Fruit fly (Drosophila melanogaster) whole organism, prepupa: ENCODE measurements around the gene CG5853.

Source experiments
- Blimp-1 ChIP-seq: fragments of 200-800 bp; sonication (Bioruptor generic); optimal IDR thresholded peaks from 3 replicates; lab custom pipeline; 2017; ENCODE audit warnings: missing biosample characterization, missing genetic modification characterization, mild to moderate bottlenecking, moderate library complexity, missing genetic modification reagents
- CG10631 ChIP-seq: fragments of 200-800 bp; sonication (Bioruptor generic); optimal IDR thresholded peaks from 2 replicates; lab custom pipeline; 2016; ENCODE audit warnings: missing biosample characterization, missing genetic modification characterization
- CG10669 ChIP-seq: fragments of 200-800 bp; sonication (Bioruptor generic); optimal IDR thresholded peaks from 3 replicates; lab custom pipeline; 2018; ENCODE audit warnings: missing biosample characterization, mild to moderate bottlenecking, missing genetic modification characterization, moderate library complexity
- CG11294 ChIP-seq: fragments of 200-800 bp; sonication (Bioruptor generic); IDR thresholded peaks from 2 replicates; pipeline ENCODE4 v1.3.6; 2022; ENCODE audit warnings: missing biosample characterization, missing genetic modification characterization
- CG11762 ChIP-seq: fragments of 200-800 bp; sonication (Bioruptor generic); optimal IDR thresholded peaks from 3 replicates; lab custom pipeline; 2016; ENCODE audit warnings: missing biosample characterization, missing genetic modification characterization; ENCODE audit not compliant: insufficient read depth
- CG11902 ChIP-seq: fragments of 200-800 bp; sonication (Bioruptor generic); optimal IDR thresholded peaks from 3 replicates; lab custom pipeline; 2016; ENCODE audit warnings: missing biosample characterization, missing genetic modification characterization
- CG15336 ChIP-seq: fragments of 200-800 bp; sonication (Bioruptor generic); IDR thresholded peaks from 2 replicates; pipeline ENCODE4 v1.3.6; 2022; ENCODE audit warnings: missing biosample characterization, missing genetic modification characterization
- CG16779 ChIP-seq: fragments of 200-800 bp; sonication (Bioruptor generic); optimal IDR thresholded peaks from 3 replicates; lab custom pipeline; 2017; ENCODE audit warnings: missing biosample characterization, mild to moderate bottlenecking, missing genetic modification characterization
- CG3032 ChIP-seq: fragments of 200-800 bp; optimal IDR thresholded peaks from 2 replicates; lab custom pipeline; 2019; ENCODE audit warnings: missing biosample characterization, mild to moderate bottlenecking, missing genetic modification characterization, moderate library complexity
- CG31627 ChIP-seq: fragments of 200-800 bp; sonication (Bioruptor generic); optimal IDR thresholded peaks from 3 replicates; lab custom pipeline; 2016; ENCODE audit warnings: missing biosample characterization, missing genetic modification characterization
- CG32006 ChIP-seq: fragments of 200-800 bp; sonication (Bioruptor generic); optimal IDR thresholded peaks from 3 replicates; lab custom pipeline; 2017; ENCODE audit warnings: missing biosample characterization, mild to moderate bottlenecking, missing genetic modification characterization
- CG34406 ChIP-seq: fragments of 200-800 bp; sonication (Bioruptor generic); optimal IDR thresholded peaks from 3 replicates; lab custom pipeline; 2016; ENCODE audit warnings: missing biosample characterization, missing genetic modification characterization
- CG3919 ChIP-seq: fragments of 200-800 bp; sonication (Bioruptor generic); optimal IDR thresholded peaks from 3 replicates; lab custom pipeline; 2016; ENCODE audit warnings: missing biosample characterization, missing genetic modification characterization
- CG4318 ChIP-seq: fragments of 200-800 bp; sonication (Bioruptor generic); optimal IDR thresholded peaks from 3 replicates; lab custom pipeline; 2017; ENCODE audit warnings: missing biosample characterization, mild to moderate bottlenecking, missing genetic modification characterization
- CG6163 ChIP-seq: fragments of 200-800 bp; sonication (Bioruptor generic); IDR thresholded peaks from 3 replicates; pipeline ENCODE4 v1.3.6; 2022; ENCODE audit warnings: missing biosample characterization, missing genetic modification characterization
- CG6276 ChIP-seq: fragments of 200-800 bp; sonication (Bioruptor generic); optimal IDR thresholded peaks from 2 replicates; lab custom pipeline; 2017; ENCODE audit warnings: missing biosample characterization, mild to moderate bottlenecking, missing genetic modification characterization
- CG6792 ChIP-seq: fragments of 200-800 bp; sonication (Bioruptor generic); optimal IDR thresholded peaks from 3 replicates; lab custom pipeline; 2016; ENCODE audit warnings: missing biosample characterization, missing genetic modification characterization
- CG6808 ChIP-seq: fragments of 200-800 bp; sonication (Bioruptor generic); optimal IDR thresholded peaks from 3 replicates; lab custom pipeline; 2017; ENCODE audit warnings: missing biosample characterization, missing genetic modification characterization, mild to moderate bottlenecking, moderate library complexity, missing genetic modification reagents
- CG6854 ChIP-seq: fragments of 200-800 bp; sonication (Bioruptor generic); optimal IDR thresholded peaks from 2 replicates; lab custom pipeline; 2017; ENCODE audit warnings: missing biosample characterization, mild to moderate bottlenecking, missing genetic modification characterization
- CG7368 ChIP-seq: fragments of 200-800 bp; sonication (Bioruptor generic); optimal IDR thresholded peaks from 3 replicates; lab custom pipeline; 2016; ENCODE audit warnings: missing biosample characterization, missing genetic modification characterization
- CG8119 ChIP-seq: fragments of 200-800 bp; sonication (Bioruptor generic); IDR thresholded peaks from 3 replicates; pipeline ENCODE4 v1.3.6; 2022; ENCODE audit warnings: missing biosample characterization, missing genetic modification characterization
- CG8319 ChIP-seq: fragments of 200-800 bp; sonication (Bioruptor generic); optimal IDR thresholded peaks from 3 replicates; lab custom pipeline; 2016; ENCODE audit warnings: missing biosample characterization, missing genetic modification characterization
- CG8632 ChIP-seq: fragments of 200-800 bp; sonication (Bioruptor generic); optimal IDR thresholded peaks from 3 replicates; lab custom pipeline; 2016; ENCODE audit warnings: missing biosample characterization, missing genetic modification characterization
- Eip75B ChIP-seq: fragments of 200-800 bp; sonication (Bioruptor generic); optimal IDR thresholded peaks from 3 replicates; lab custom pipeline; 2016; ENCODE audit warnings: missing biosample characterization, missing genetic modification characterization
- Eip93F ChIP-seq: fragments of 200-800 bp; sonication (Bioruptor generic); optimal IDR thresholded peaks from 2 replicates; lab custom pipeline; 2016; ENCODE audit warnings: missing biosample characterization, mild to moderate bottlenecking, missing genetic modification characterization
- Ets21C ChIP-seq: fragments of 200-800 bp; sonication (Bioruptor generic); optimal IDR thresholded peaks from 3 replicates; lab custom pipeline; 2016; ENCODE audit warnings: missing biosample characterization, missing genetic modification characterization
- Ets96B ChIP-seq: fragments of 200-800 bp; optimal IDR thresholded peaks from 2 replicates; lab custom pipeline; 2019; ENCODE audit warnings: missing biosample characterization, mild to moderate bottlenecking, missing genetic modification characterization, moderate library complexity
- Gug ChIP-seq: fragments of 200-800 bp; sonication (Bioruptor generic); IDR thresholded peaks from 2 replicates; pipeline ENCODE4 v1.3.6; 2022; ENCODE audit warnings: missing biosample characterization, missing genetic modification characterization
- Hr38 ChIP-seq: sonication (Bioruptor generic); optimal IDR thresholded peaks from 2 replicates; lab custom pipeline; 2016; ENCODE audit warnings: missing biosample characterization, missing genetic modification characterization
- Hr39 ChIP-seq: fragments of 200-800 bp; sonication (Bioruptor generic); optimal IDR thresholded peaks from 2 replicates; lab custom pipeline; 2016; ENCODE audit warnings: missing biosample characterization, missing genetic modification characterization
- Lpt ChIP-seq: fragments of 200-800 bp; sonication (Bioruptor generic); optimal IDR thresholded peaks from 3 replicates; lab custom pipeline; 2016; ENCODE audit warnings: missing biosample characterization, missing genetic modification characterization
- Met ChIP-seq: fragments of 200-800 bp; sonication (Bioruptor generic); optimal IDR thresholded peaks from 3 replicates; lab custom pipeline; 2016; ENCODE audit warnings: missing biosample characterization, missing genetic modification characterization
- OdsH ChIP-seq: fragments of 200-800 bp; sonication (Bioruptor generic); optimal IDR thresholded peaks from 3 replicates; lab custom pipeline; 2016; ENCODE audit warnings: missing biosample characterization, missing genetic modification characterization
- Smox ChIP-seq: fragments of 200-800 bp; sonication (Bioruptor generic); optimal IDR thresholded peaks from 3 replicates; lab custom pipeline; 2016; ENCODE audit warnings: missing biosample characterization, missing genetic modification characterization
- Sox102F ChIP-seq: fragments of 200-800 bp; sonication (Bioruptor generic); optimal IDR thresholded peaks from 2 replicates; lab custom pipeline; 2016; ENCODE audit warnings: missing biosample characterization, mild to moderate bottlenecking, missing genetic modification characterization
- Sox14 ChIP-seq: fragments of 200-800 bp; sonication (Bioruptor generic); optimal IDR thresholded peaks from 3 replicates; lab custom pipeline; 2016; ENCODE audit warnings: missing biosample characterization, missing genetic modification characterization
- achi ChIP-seq: fragments of 200-800 bp; sonication (Bioruptor generic); optimal IDR thresholded peaks from 3 replicates; lab custom pipeline; 2016; ENCODE audit warnings: missing biosample characterization, missing genetic modification characterization
- acj6 ChIP-seq: fragments of 200-800 bp; sonication (Bioruptor generic); optimal IDR thresholded peaks from 3 replicates; lab custom pipeline; 2016; ENCODE audit warnings: missing biosample characterization, missing genetic modification characterization
- cyc ChIP-seq: fragments of 200-800 bp; sonication (Bioruptor generic); optimal IDR thresholded peaks from 3 replicates; lab custom pipeline; 2016; ENCODE audit warnings: missing biosample characterization, missing genetic modification characterization
- dac ChIP-seq: fragments of 200-800 bp; sonication (Bioruptor generic); optimal IDR thresholded peaks from 2 replicates; lab custom pipeline; 2017; ENCODE audit warnings: missing biosample characterization, mild to moderate bottlenecking, missing genetic modification characterization
- dsx ChIP-seq: fragments of 200-800 bp; optimal IDR thresholded peaks from 3 replicates; lab custom pipeline; 2019; ENCODE audit warnings: missing biosample characterization, mild to moderate bottlenecking, missing genetic modification characterization, moderate library complexity; ENCODE audit not compliant: poor library complexity, severe bottlenecking
- eg ChIP-seq: fragments of 200-800 bp; sonication (Bioruptor generic); IDR thresholded peaks from 3 replicates; pipeline ENCODE4 v1.3.6; 2022; ENCODE audit warnings: missing biosample characterization, missing genetic modification characterization
- esn ChIP-seq: fragments of 200-800 bp; sonication (Bioruptor generic); optimal IDR thresholded peaks from 2 replicates; lab custom pipeline; 2016; ENCODE audit warnings: missing biosample characterization, mild to moderate bottlenecking, missing genetic modification characterization, moderate library complexity
- fd85E ChIP-seq: fragments of 200-800 bp; sonication (Bioruptor generic); optimal IDR thresholded peaks from 3 replicates; lab custom pipeline; 2016; ENCODE audit warnings: missing biosample characterization, missing genetic modification characterization
- fkh ChIP-seq: fragments of 200-800 bp; sonication (Bioruptor generic); optimal IDR thresholded peaks from 3 replicates; lab custom pipeline; 2017; ENCODE audit warnings: missing biosample characterization, mild to moderate bottlenecking, missing genetic modification characterization, moderate library complexity
- lz ChIP-seq: fragments of 200-800 bp; sonication (Bioruptor generic); optimal IDR thresholded peaks from 3 replicates; lab custom pipeline; 2016; ENCODE audit warnings: missing biosample characterization, missing genetic modification characterization
- net ChIP-seq: fragments of 200-800 bp; sonication (Bioruptor generic); optimal IDR thresholded peaks from 3 replicates; lab custom pipeline; 2016; ENCODE audit warnings: missing biosample characterization, missing genetic modification characterization
- pdm3 ChIP-seq: fragments of 200-800 bp; sonication (Bioruptor generic); optimal IDR thresholded peaks from 3 replicates; lab custom pipeline; 2016; ENCODE audit warnings: missing biosample characterization, missing genetic modification characterization
- salr ChIP-seq, 2 experiments: fragments of 200-800 bp; sonication (Bioruptor generic); optimal IDR thresholded peaks; 3 replicates each; lab custom pipeline; 2016 to 2018; ENCODE audit warnings: missing biosample characterization in 2 of 2, missing genetic modification characterization in 2 of 2, mild to moderate bottlenecking in 1 of 2
- spab ChIP-seq: fragments of 200-800 bp; sonication (Bioruptor generic); optimal IDR thresholded peaks from 2 replicates; lab custom pipeline; 2017; ENCODE audit warnings: missing biosample characterization, mild to moderate bottlenecking, missing genetic modification characterization, missing genetic modification reagents
- svp ChIP-seq: fragments of 200-800 bp; sonication (Bioruptor generic); peaks from one replicate; lab custom pipeline; 2016; ENCODE audit warnings: missing biosample characterization, missing genetic modification characterization
- topi ChIP-seq: fragments of 200-800 bp; sonication (Bioruptor generic); optimal IDR thresholded peaks from 3 replicates; lab custom pipeline; 2016; ENCODE audit warnings: missing biosample characterization, missing genetic modification characterization

The CG5853 gene

DNA sequence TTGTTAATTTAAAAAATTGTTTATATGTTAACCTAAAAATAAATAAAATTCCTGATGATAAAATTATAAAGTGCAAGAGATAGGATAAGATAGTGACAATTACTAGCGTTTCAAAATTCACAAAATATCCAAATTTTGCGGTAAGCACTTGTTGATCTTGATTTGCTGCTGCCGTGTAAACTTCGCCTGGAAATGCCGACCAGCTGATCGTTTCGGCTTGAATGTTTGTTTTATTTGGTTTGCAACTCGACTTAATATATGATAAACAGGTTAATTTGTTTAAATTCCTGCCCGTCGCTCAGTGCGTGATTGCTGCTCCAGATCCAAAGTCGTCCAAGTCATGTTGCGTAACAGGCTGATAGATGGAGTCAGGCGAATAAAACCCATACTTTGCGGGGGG lies 26.0 kb downstream of the CG5853 start, which contains the start of gene CG4592:
Gene CG4592, plus strand, starts transcription at position 233 of the 400 bp plus-strand sequence.
- peak; percentile 72 for TF ChIP-seq CG34406 (GFP tag; lab: Kevin White, UChicago)
- peak; percentile 85 for TF ChIP-seq eg (GFP tag; lab: Robert Waterston, UW)
- peak; percentile 82 for TF ChIP-seq Met
- TF ChIP-seq fkh (GFP tag; lab: Kevin White, UChicago): peak; percentile 97
- TF ChIP-seq Eip93F: peak; percentile 72
- TF ChIP-seq CG6854 (GFP tag; lab: Kevin White, UChicago): no peak
- TF ChIP-seq Eip75B: peak; percentile 83
- TF ChIP-seq topi: peak; percentile 76
- peak; percentile 5 for TF ChIP-seq CG8319 (GFP tag; lab: Kevin White, UChicago)
- TF ChIP-seq dsx (GFP tag; lab: Kevin White, UChicago): peak; percentile 63
- TF ChIP-seq Smox (GFP tag; lab: Kevin White, UChicago): peak; percentile 81
- peak; percentile 77 for TF ChIP-seq achi
- peak; percentile 72 for TF ChIP-seq CG3032 (tag; lab: Kevin White, UChicago)
- TF ChIP-seq pdm3 (GFP tag; lab: Kevin White, UChicago): no peak
- peak; percentile 50 for TF ChIP-seq CG7368 (GFP tag; lab: Kevin White, UChicago)
- peak; percentile 44 for TF ChIP-seq Lpt (GFP tag; lab: Kevin White, UChicago)
- peak; percentile 70 for TF ChIP-seq CG8632
- no peak for TF ChIP-seq Ets96B
- TF ChIP-seq CG6792 (GFP tag; lab: Kevin White, UChicago): peak; percentile 69
- no peak for TF ChIP-seq Ets21C (GFP tag; lab: Kevin White, UChicago)
- no peak for TF ChIP-seq CG10669 (GFP tag; lab: Kevin White, UChicago)
- peak; percentile 13; the same call in 1 of the 2 replicates for TF ChIP-seq CG11294 (GFP tag; lab: Robert Waterston, UW)
- TF ChIP-seq dac (GFP tag; lab: Kevin White, UChicago): no peak
- TF ChIP-seq esn: peak; percentile 86
- peak; percentile 60 for TF ChIP-seq CG6276 (GFP tag; lab: Kevin White, UChicago)
- peak; percentile 8 for TF ChIP-seq CG11902
- peak; percentile 40 for TF ChIP-seq CG16779 (tag; lab: Kevin White, UChicago)
- peak; percentile 82 for TF ChIP-seq CG3919 (GFP tag; lab: Kevin White, UChicago)
- TF ChIP-seq CG8119: peak; percentile 73
- TF ChIP-seq CG32006 (GFP tag; lab: Kevin White, UChicago): peak; percentile 75
- TF ChIP-seq CG31627: peak; percentile 70
- TF ChIP-seq Gug (GFP tag; lab: Robert Waterston, UW): peak; percentile 31; the same call in 1 of the 2 replicates
- peak; percentile 84 for TF ChIP-seq CG6163 (GFP tag; lab: Robert Waterston, UW)
- peak; percentile 29 for TF ChIP-seq CG11762 (GFP tag; lab: Kevin White, UChicago)
- peak; percentile 74 for TF ChIP-seq Sox14 (GFP tag; lab: Kevin White, UChicago)
- peak; percentile 44 for TF ChIP-seq spab (GFP tag; lab: Kevin White, UChicago)
- peak; percentile 77 for TF ChIP-seq net (GFP tag; lab: Kevin White, UChicago)
- peak; percentile 69 for TF ChIP-seq cyc (GFP tag; lab: Kevin White, UChicago)
- TF ChIP-seq OdsH (GFP tag; lab: Kevin White, UChicago): no peak
- no peak for TF ChIP-seq Hr38 (GFP tag; lab: Kevin White, UChicago)
- peak; percentile 53 for TF ChIP-seq CG10631 (GFP tag; lab: Kevin White, UChicago)
- peak; percentile 74 for TF ChIP-seq Hr39
- peak; percentile 84 for TF ChIP-seq svp (GFP tag; lab: Kevin White, UChicago)
- peak; percentile 82 for TF ChIP-seq Sox102F
- TF ChIP-seq acj6 (GFP tag; lab: Kevin White, UChicago): peak; percentile 84
- peak; percentile 75 for TF ChIP-seq lz
- peak; percentile 28 for TF ChIP-seq CG4318 (GFP tag; lab: Kevin White, UChicago)
- peak; percentile 36 for TF ChIP-seq Blimp-1 (GFP tag; lab: Kevin White, UChicago)
- TF ChIP-seq fd85E (GFP tag; lab: Kevin White, UChicago): no peak
- TF ChIP-seq CG15336: peak; percentile 83
- peak in 1 of 2 experiments; percentile 68 for TF ChIP-seq salr (GFP tag; optimal IDR thresholded peaks at IDR 0.05; lab: Kevin White, UChicago)
- TF ChIP-seq CG6808: peak; percentile 62
